Fruit fly (Drosophila melanogaster) whole organism, pupa: ENCODE measurements around the gene OS9.
A peak's percentile ranks its signal among the peaks of the same experiment; 100 is the strongest.

Experiments used
- CG10348 ChIP-seq: fragments of 200-800 bp; sonication (Bioruptor generic); IDR thresholded peaks from 2 replicates; pipeline ENCODE4 v1.3.6; 2022; ENCODE audit warnings: missing biosample characterization, missing genetic modification characterization
- CG12605 ChIP-seq: fragments of 200-800 bp; sonication (Bioruptor generic); IDR thresholded peaks from 2 replicates; pipeline ENCODE4 v1.3.6; 2022; ENCODE audit warnings: missing biosample characterization, missing genetic modification characterization
- CG13204 ChIP-seq: fragments of 200-800 bp; sonication (Bioruptor generic); optimal IDR thresholded peaks from 2 replicates; lab custom pipeline; 2018; ENCODE audit warnings: missing biosample characterization, mild to moderate bottlenecking, missing genetic modification characterization, moderate library complexity
- CG14655 ChIP-seq: fragments of 200-800 bp; sonication (Bioruptor generic); optimal IDR thresholded peaks from 3 replicates; lab custom pipeline; 2017; ENCODE audit warnings: mild to moderate bottlenecking, missing biosample characterization, missing genetic modification reagents, missing genetic modification characterization
- CG15710 ChIP-seq: fragments of 200-800 bp; sonication (Bioruptor generic); optimal IDR thresholded peaks from 2 replicates; lab custom pipeline; 2018; ENCODE audit warnings: missing biosample characterization, mild to moderate bottlenecking, missing genetic modification characterization, moderate library complexity
- CG17806 ChIP-seq: fragments of 200-800 bp; sonication (Bioruptor generic); optimal IDR thresholded peaks from 2 replicates; lab custom pipeline; 2018; ENCODE audit warnings: missing biosample characterization, mild to moderate bottlenecking, missing genetic modification characterization, moderate library complexity
- CG32121 ChIP-seq: fragments of 200-800 bp; sonication (Bioruptor generic); IDR thresholded peaks from 2 replicates; pipeline ENCODE4 v1.3.6; 2022; ENCODE audit warnings: missing biosample characterization, missing genetic modification characterization
- CG34367 ChIP-seq: fragments of 200-800 bp; sonication (Bioruptor generic); optimal IDR thresholded peaks from 2 replicates; lab custom pipeline; 2018; ENCODE audit warnings: missing biosample characterization, mild to moderate bottlenecking, missing genetic modification characterization
- CG4496 ChIP-seq: fragments of 200-800 bp; sonication (Bioruptor generic); IDR thresholded peaks from 3 replicates; pipeline ENCODE4 v1.3.6; 2022; ENCODE audit warnings: missing biosample characterization, missing genetic modification characterization
- CG8159 ChIP-seq: fragments of 200-800 bp; sonication (Bioruptor generic); optimal IDR thresholded peaks from 3 replicates; lab custom pipeline; 2018; ENCODE audit warnings: missing biosample characterization, mild to moderate bottlenecking, missing genetic modification characterization, moderate library complexity
- CG8301 ChIP-seq: fragments of 200-800 bp; sonication (Bioruptor generic); optimal IDR thresholded peaks from 2 replicates; lab custom pipeline; 2018; ENCODE audit warnings: missing biosample characterization, mild to moderate bottlenecking, missing genetic modification characterization
- CG9948 ChIP-seq: fragments of 200-800 bp; sonication (Bioruptor generic); optimal IDR thresholded peaks from 2 replicates; lab custom pipeline; 2018; ENCODE audit warnings: missing biosample characterization, mild to moderate bottlenecking, missing genetic modification characterization, moderate library complexity
- D1 ChIP-seq: fragments of 200-800 bp; sonication (Bioruptor generic); optimal IDR thresholded peaks from 2 replicates; lab custom pipeline; 2018; ENCODE audit warnings: missing biosample characterization, mild to moderate bottlenecking, missing genetic modification characterization, moderate library complexity
- EcR ChIP-seq: fragments of 200-800 bp; sonication (Bioruptor generic); optimal IDR thresholded peaks from 3 replicates; lab custom pipeline; 2019; ENCODE audit warnings: missing biosample characterization, missing genetic modification characterization, mild to moderate bottlenecking, moderate library complexity, missing genetic modification reagents
- Ets98B ChIP-seq: fragments of 200-800 bp; sonication (Bioruptor generic); IDR thresholded peaks from 2 replicates; pipeline ENCODE4 v1.3.6; 2022; ENCODE audit warnings: missing biosample characterization, missing genetic modification characterization
- Pif1A ChIP-seq: fragments of 200-800 bp; sonication (Bioruptor generic); optimal IDR thresholded peaks from 3 replicates; lab custom pipeline; 2016; ENCODE audit warnings: missing biosample characterization, missing genetic modification characterization
- Pif1B ChIP-seq: fragments of 200-800 bp; sonication (Bioruptor generic); optimal IDR thresholded peaks from 3 replicates; lab custom pipeline; 2016; ENCODE audit warnings: missing biosample characterization, missing genetic modification characterization
- Snoo ChIP-seq: fragments of 200-800 bp; sonication (Bioruptor generic); optimal IDR thresholded peaks from 3 replicates; lab custom pipeline; 2017; ENCODE audit warnings: missing biosample characterization, mild to moderate bottlenecking, missing genetic modification characterization, inconsistent platforms
- fd96Ca ChIP-seq: fragments of 200-800 bp; sonication (Bioruptor generic); IDR thresholded peaks from 3 replicates; pipeline ENCODE4 v1.3.6; 2022; ENCODE audit warnings: missing biosample characterization, missing genetic modification characterization
- gl ChIP-seq: fragments of 200-800 bp; sonication (Bioruptor generic); optimal IDR thresholded peaks from 2 replicates; lab custom pipeline; 2018; ENCODE audit warnings: missing biosample characterization, mild to moderate bottlenecking, missing genetic modification characterization
- rn ChIP-seq: fragments of 200-800 bp; sonication (Bioruptor generic); IDR thresholded peaks from 2 replicates; pipeline ENCODE4 v1.3.6; 2022; ENCODE audit warnings: missing biosample characterization, missing genetic modification characterization

Gene OS9

DNA sequence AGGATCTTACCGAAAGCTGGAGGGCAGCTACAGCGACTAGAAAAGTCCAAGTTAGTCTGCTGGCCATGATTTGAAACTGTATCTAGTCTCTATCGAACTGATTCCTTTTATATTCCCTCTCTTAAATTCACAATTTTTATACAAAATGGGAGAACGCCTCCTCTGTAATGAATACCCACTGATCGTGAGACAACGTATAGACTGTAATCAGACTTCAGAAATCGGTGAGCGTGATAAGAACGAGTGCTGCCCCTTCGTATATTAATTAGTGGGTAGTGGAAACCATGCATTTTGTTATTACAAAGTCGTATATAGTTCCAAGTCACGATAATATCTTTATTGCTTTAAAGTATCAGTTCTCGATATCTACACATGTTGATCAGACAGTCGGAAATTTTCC is at the start of gene OS9:
Gene OS9, minus strand, starts transcription at position 101 of the 400 bp plus-strand sequence.
- TF ChIP-seq CG34367 (tag; lab: Kevin White, UChicago) (no peak), D1 (tag; lab: Kevin White, UChicago) (no peak), Snoo (tag; lab: Kevin White, UChicago) (no peak), Ets98B (no peak), EcR (GFP tag; lab: Kevin White, UChicago) (no peak), gl (tag; lab: Kevin White, UChicago) (no peak), CG12605 (GFP tag; lab: Robert Waterston, UW) (no peak), CG14655 (no peak)
- TF ChIP-seq, all 21 proteins: peak for 0

DNA sequence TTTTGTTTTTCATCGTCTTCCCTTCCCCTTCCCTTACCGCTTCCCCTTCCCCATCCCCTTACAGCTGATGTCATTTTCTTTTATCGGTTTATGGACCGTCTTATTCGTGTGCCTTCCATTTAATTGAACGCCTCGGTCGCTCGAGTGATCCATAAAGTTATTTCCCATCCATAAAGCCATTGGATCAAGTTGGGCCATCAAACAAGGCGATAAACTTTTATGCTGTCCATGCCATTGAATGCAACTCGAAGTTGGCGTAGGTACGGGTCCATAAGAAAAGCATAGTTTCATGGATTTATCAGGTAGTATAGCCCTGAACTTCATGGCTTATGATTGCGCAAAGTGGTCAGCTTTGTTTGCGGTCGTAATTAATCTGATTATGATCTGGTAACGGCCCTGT is 38.8 kb upstream of the OS9 start:
- TF ChIP-seq CG17806 (tag; lab: Kevin White, UChicago) = no peak
- no peak for TF ChIP-seq Pif1B
- TF ChIP-seq CG32121 (GFP tag; lab: Robert Waterston, UW) = no peak
- no peak for TF ChIP-seq CG34367 (tag; lab: Kevin White, UChicago)
- TF ChIP-seq Pif1A (GFP tag; lab: Kevin White, UChicago) = no peak
- TF ChIP-seq gl (tag; lab: Kevin White, UChicago) = no peak
- no peak for TF ChIP-seq Snoo (tag; lab: Kevin White, UChicago)
- no peak for TF ChIP-seq rn (GFP tag; lab: Robert Waterston, UW)
- TF ChIP-seq CG14655 = no peak
- TF ChIP-seq fd96Ca = no peak
- no peak for TF ChIP-seq CG8301 (tag; lab: Kevin White, UChicago)
- no peak for TF ChIP-seq Ets98B
- no peak for TF ChIP-seq CG9948 (tag; lab: Kevin White, UChicago)
- TF ChIP-seq CG13204 = no peak
- no peak for TF ChIP-seq EcR (GFP tag; lab: Kevin White, UChicago)
- TF ChIP-seq D1 (tag; lab: Kevin White, UChicago) = no peak
- no peak for TF ChIP-seq CG4496 (GFP tag; lab: Robert Waterston, UW)
- TF ChIP-seq CG10348 (GFP tag; lab: Robert Waterston, UW) = no peak

DNA sequence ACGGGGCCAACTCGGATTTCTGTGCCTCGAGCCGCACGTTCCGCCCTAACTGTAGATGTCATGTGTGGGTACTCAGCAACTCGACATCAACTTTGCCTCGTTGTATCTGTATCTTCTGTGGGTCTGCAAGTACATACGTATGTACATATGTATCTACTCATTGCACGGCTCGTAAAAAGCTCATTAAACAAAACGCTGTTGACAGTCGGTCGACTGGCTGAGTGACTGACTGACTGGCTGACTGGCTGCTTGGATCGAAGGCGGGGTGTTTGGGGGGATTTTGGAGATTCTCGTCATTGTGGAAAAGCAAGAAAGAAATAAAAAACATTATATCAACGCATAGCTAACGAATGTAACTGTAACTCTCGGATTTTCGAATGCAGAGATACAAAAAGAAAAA is 38.0 kb upstream of the OS9 start:
- no peak for TF ChIP-seq CG10348 (GFP tag; lab: Robert Waterston, UW)
- no peak for TF ChIP-seq Pif1A (GFP tag; lab: Kevin White, UChicago)
- no peak for TF ChIP-seq CG8159 (tag; lab: Kevin White, UChicago)
- TF ChIP-seq gl (tag; lab: Kevin White, UChicago) = no peak
- TF ChIP-seq CG14655 = no peak
- TF ChIP-seq rn (GFP tag; lab: Robert Waterston, UW) = no peak
- TF ChIP-seq fd96Ca = no peak
- TF ChIP-seq Ets98B = no peak
- TF ChIP-seq CG32121 (GFP tag; lab: Robert Waterston, UW) = no peak
- no peak for TF ChIP-seq CG8301 (tag; lab: Kevin White, UChicago)
- no peak for TF ChIP-seq EcR (GFP tag; lab: Kevin White, UChicago)
- TF ChIP-seq CG13204 = no peak

DNA sequence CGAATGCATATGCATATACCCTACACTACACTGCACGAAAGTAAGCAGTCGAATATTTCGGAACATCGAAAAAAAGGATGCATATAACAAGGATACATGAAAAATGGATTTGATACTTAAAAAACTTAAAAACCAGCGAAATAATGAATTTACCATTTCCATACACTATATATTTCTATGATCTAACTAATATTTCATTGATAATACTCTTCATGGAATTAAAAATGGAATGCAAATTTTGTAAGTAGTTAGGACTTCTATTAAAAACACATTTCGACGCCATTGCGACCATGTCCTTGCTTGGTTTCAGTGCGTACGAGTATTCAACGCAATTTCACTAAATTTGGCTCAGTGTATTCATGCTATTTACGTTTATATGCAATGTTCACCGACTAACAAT is 35.8 kb upstream of the OS9 start:
- peak; percentile 42 for TF ChIP-seq Pif1A (GFP tag; lab: Kevin White, UChicago)
- peak; percentile 43 for TF ChIP-seq CG8301 (tag; lab: Kevin White, UChicago)
- peak; percentile 48 for TF ChIP-seq Pif1B
- TF ChIP-seq Ets98B = no peak
- peak; percentile 67 for TF ChIP-seq CG14655
- TF ChIP-seq Snoo (tag; lab: Kevin White, UChicago) = peak; percentile 15
- peak; percentile 63 for TF ChIP-seq CG9948 (tag; lab: Kevin White, UChicago)
- TF ChIP-seq fd96Ca = no peak
- TF ChIP-seq CG17806 (tag; lab: Kevin White, UChicago) = peak; percentile 48
- TF ChIP-seq gl (tag; lab: Kevin White, UChicago) = no peak
- TF ChIP-seq CG8159 (tag; lab: Kevin White, UChicago) = peak; percentile 69
- peak; percentile 57 for TF ChIP-seq CG15710 (tag; lab: Kevin White, UChicago)
- TF ChIP-seq EcR (GFP tag; lab: Kevin White, UChicago) = no peak

DNA sequence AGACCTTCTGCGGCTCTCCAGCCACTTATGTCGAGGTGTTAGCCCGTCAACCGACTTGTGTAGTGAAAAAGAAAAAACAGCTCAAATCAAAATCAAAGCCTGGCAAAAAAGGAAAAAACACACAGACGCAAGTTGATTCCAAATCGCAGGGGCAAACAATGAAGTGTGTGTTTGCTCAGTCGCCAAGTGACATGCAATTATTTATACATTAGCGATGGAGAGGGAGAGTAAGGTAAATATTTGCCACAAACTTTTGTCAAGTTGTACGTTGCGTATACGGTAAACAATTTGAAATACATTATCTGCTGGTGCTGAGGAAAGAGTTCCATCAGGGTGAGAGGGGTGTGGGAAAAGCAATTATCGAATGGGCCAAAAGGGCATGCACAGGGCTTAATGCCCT is 31.8 kb upstream of the OS9 start:
- TF ChIP-seq EcR (GFP tag; lab: Kevin White, UChicago) (no peak), CG13204 (no peak), Pif1B (no peak), Pif1A (GFP tag; lab: Kevin White, UChicago) (no peak), Snoo (tag; lab: Kevin White, UChicago) (no peak), gl (tag; lab: Kevin White, UChicago) (no peak), fd96Ca (no peak), CG12605 (GFP tag; lab: Robert Waterston, UW) (no peak), CG8159 (tag; lab: Kevin White, UChicago) (no peak), CG8301 (tag; lab: Kevin White, UChicago) (no peak), CG10348 (GFP tag; lab: Robert Waterston, UW) (no peak), Ets98B (no peak), rn (GFP tag; lab: Robert Waterston, UW) (no peak), D1 (tag; lab: Kevin White, UChicago) (no peak), CG14655 (no peak), CG17806 (tag; lab: Kevin White, UChicago) (no peak), CG32121 (GFP tag; lab: Robert Waterston, UW) (no peak), CG15710 (tag; lab: Kevin White, UChicago) (no peak), CG34367 (tag; lab: Kevin White, UChicago) (no peak)

DNA sequence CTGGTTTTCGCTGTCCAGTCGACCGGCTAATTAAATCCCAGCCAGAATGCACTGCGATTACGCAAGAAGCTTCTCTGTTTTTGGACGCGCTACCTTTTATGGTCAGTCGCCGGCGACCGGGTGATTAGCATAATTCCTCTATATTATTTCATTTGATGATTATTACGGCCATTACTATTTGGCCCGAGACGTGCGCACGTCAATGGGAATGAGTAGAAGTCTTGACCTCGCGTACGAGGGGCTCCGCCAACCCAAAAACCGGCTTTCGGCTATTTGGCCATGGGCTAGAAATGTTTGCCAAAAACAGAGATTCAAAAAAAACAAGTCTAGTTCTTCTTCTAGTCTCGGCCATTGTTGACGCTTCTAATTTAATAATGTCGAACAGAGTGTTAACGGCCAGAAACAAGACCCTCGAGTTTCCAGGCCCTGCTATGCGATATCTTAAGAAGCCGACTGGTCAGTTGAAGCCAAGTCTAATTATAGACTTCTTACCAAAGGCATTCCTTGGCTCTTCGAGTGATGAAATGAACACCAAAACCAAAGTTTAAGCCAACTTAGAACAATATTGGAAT is 26.2 kb upstream of the OS9 start:
- TF ChIP-seq gl (tag; lab: Kevin White, UChicago) = no peak
- no peak for TF ChIP-seq CG15710 (tag; lab: Kevin White, UChicago)
- TF ChIP-seq CG17806 (tag; lab: Kevin White, UChicago) = no peak
- TF ChIP-seq CG4496 (GFP tag; lab: Robert Waterston, UW) = no peak
- TF ChIP-seq CG13204 = no peak
